Worm (Caenorhabditis elegans) whole organism, L2 larva: Measurements from ENCODE around the gene C13A10.1.

Experiments used
- aly-2 ChIP-seq: fragments of 150-350 bp; optimal IDR thresholded peaks from 2 replicates; lab custom pipeline; 2014; ENCODE audit warnings: missing biosample characterization, missing genetic modification characterization
- ama-1 ChIP-seq: fragments of 150-350 bp; optimal IDR thresholded peaks from 2 replicates; lab custom pipeline; 2018; ENCODE audit warnings: inconsistent platforms
- ceh-82 ChIP-seq: fragments of 150-350 bp; optimal IDR thresholded peaks from 2 replicates; lab custom pipeline; 2014; ENCODE audit warnings: missing biosample characterization, missing genetic modification characterization
- lin-11 ChIP-seq: fragments of 150-350 bp; sonication (generic microtip); optimal IDR thresholded peaks from 2 replicates; lab custom pipeline; 2014; ENCODE audit warnings: missing biosample characterization, missing genetic modification characterization, inconsistent platforms, mixed read lengths
- lin-13 ChIP-seq: fragments of 150-350 bp; optimal IDR thresholded peaks from 2 replicates; lab custom pipeline; 2014; ENCODE audit warnings: missing biosample characterization, missing genetic modification reagents, missing genetic modification characterization
- mdl-1 ChIP-seq, 2 experiments: fragments of 150-350 bp in 1 of 2; sonication (generic microtip) in 1 of 2; optimal IDR thresholded peaks; 2 replicates each; lab custom pipeline; 2017; ENCODE audit warnings: missing biosample characterization in 2 of 2, missing genetic modification characterization in 2 of 2
- nhr-10 ChIP-seq: sonication (generic microtip); optimal IDR thresholded peaks from 2 replicates; lab custom pipeline; 2017; ENCODE audit warnings: missing biosample characterization, missing genetic modification characterization
- nhr-11 ChIP-seq: fragments of 150-350 bp; optimal IDR thresholded peaks from 2 replicates; lab custom pipeline; 2014; ENCODE audit warnings: missing biosample characterization, missing genetic modification characterization
- nhr-21 ChIP-seq: fragments of 150-350 bp; optimal IDR thresholded peaks from 2 replicates; lab custom pipeline; 2014; ENCODE audit warnings: missing biosample characterization, missing genetic modification characterization
- nhr-237 ChIP-seq: fragments of 150-350 bp; optimal IDR thresholded peaks from 2 replicates; lab custom pipeline; 2014; ENCODE audit warnings: missing biosample characterization, missing genetic modification characterization
- nhr-6 ChIP-seq: fragments of 150-350 bp; optimal IDR thresholded peaks from 2 replicates; lab custom pipeline; 2014; ENCODE audit warnings: missing biosample characterization, missing genetic modification characterization
- skn-1 ChIP-seq: sonication (generic microtip); optimal IDR thresholded peaks from 2 replicates; lab custom pipeline; 2017; ENCODE audit warnings: missing biosample characterization, missing genetic modification characterization
- unc-62 ChIP-seq: fragments of 150-350 bp; optimal IDR thresholded peaks from 2 replicates; lab custom pipeline; 2014; ENCODE audit warnings: missing biosample characterization, missing genetic modification reagents, missing genetic modification characterization
- ztf-4 ChIP-seq: fragments of 150-350 bp; optimal IDR thresholded peaks from 2 replicates; lab custom pipeline; 2014; ENCODE audit warnings: missing biosample characterization, missing genetic modification characterization

- TF ChIP-seq aly-2 (tag; lab: Kevin White, UChicago) (no peak), nhr-11 (tag; lab: Kevin White, UChicago) (no peak), lin-13 (GFP tag; lab: Kevin White, UChicago) (no peak), ama-1 (lab: Kevin White, UChicago) (no peak), skn-1 (tag; lab: Kevin White, UChicago) (no peak), nhr-237 (tag; lab: Kevin White, UChicago) (no peak), nhr-21 (tag; lab: Kevin White, UChicago) (no peak), ztf-4 (tag; lab: Kevin White, UChicago) (no peak), nhr-6 (tag; lab: Kevin White, UChicago) (no peak), unc-62 (GFP tag; lab: Kevin White, UChicago) (no peak), lin-11 (tag; lab: Kevin White, UChicago) (no peak), mdl-1 (tag; optimal IDR thresholded peaks at IDR 0.05; lab: Kevin White, UChicago) (no peak), nhr-10 (tag; lab: Kevin White, UChicago) (no peak), ceh-82 (tag; lab: Kevin White, UChicago) (no peak)
Observed at ce11 chrII:1306036-1306435, 49.4 kb downstream of the C13A10.1 start, which contains the start of gene emc-2.
